Worm (Caenorhabditis elegans) whole organism, mixed stage, embryonic: ENCODE measurements around the gene let-805.

Source experiments
- elt-3 ChIP-seq: fragments of 150-350 bp; optimal IDR thresholded peaks from 2 replicates; lab custom pipeline; 2014; ENCODE audit warnings: missing biosample characterization, missing genetic modification characterization
- nhr-28 ChIP-seq: fragments of 150-350 bp; optimal IDR thresholded peaks from 2 replicates; lab custom pipeline; 2014; ENCODE audit warnings: missing biosample characterization, missing genetic modification characterization
- snpc-4 ChIP-seq: fragments of 150-350 bp; optimal IDR thresholded peaks from 2 replicates; lab custom pipeline; 2014; ENCODE audit warnings: missing biosample characterization, missing genetic modification characterization
- unc-39 ChIP-seq: fragments of 150-350 bp; optimal IDR thresholded peaks from 2 replicates; lab custom pipeline; 2014; ENCODE audit warnings: missing biosample characterization, missing genetic modification characterization
- ztf-11 ChIP-seq: fragments of 150-350 bp; optimal IDR thresholded peaks from 2 replicates; lab custom pipeline; 2014; ENCODE audit warnings: missing biosample characterization, missing genetic modification characterization

- TF ChIP-seq ztf-11 (tag; lab: Kevin White, UChicago) = no peak
- no peak for TF ChIP-seq snpc-4
- no peak for TF ChIP-seq unc-39 (tag; lab: Kevin White, UChicago)
- no peak for TF ChIP-seq elt-3
- TF ChIP-seq nhr-28 (tag; lab: Kevin White, UChicago) = no peak
Measured at ce11 chrIII:2675449-2675848, 17.6 kb downstream of the let-805 start.
